Worm (Caenorhabditis elegans) whole organism, young adult: ENCODE results near the gene nsy-4.

Experiments
- aptf-2 ChIP-seq: fragments of 200-800 bp; sonication (Bioruptor generic); conservative IDR thresholded peaks from 2 replicates; pipeline ENCODE4 v1.3.6; 2022; ENCODE audit warnings: missing genetic modification reagents, missing genetic modification characterization, missing compliant biosample characterization
- lsl-1 ChIP-seq: fragments of 200-800 bp; sonication (Bioruptor generic); optimal IDR thresholded peaks from 2 replicates; lab custom pipeline; 2018; ENCODE audit warnings: mild to moderate bottlenecking, missing genetic modification characterization, moderate library complexity, missing compliant biosample characterization
- madf-8 ChIP-seq: fragments of 200-800 bp; sonication (Bioruptor generic); conservative IDR thresholded peaks from 2 replicates; pipeline ENCODE4 v1.3.6; 2022; ENCODE audit warnings: missing genetic modification reagents, missing genetic modification characterization, missing compliant biosample characterization
- tlf-1 ChIP-seq: fragments of 200-800 bp; sonication (Bioruptor generic); optimal IDR thresholded peaks from 2 replicates; lab custom pipeline; 2018; ENCODE audit warnings: mild to moderate bottlenecking, missing genetic modification characterization, missing compliant biosample characterization

DNA sequence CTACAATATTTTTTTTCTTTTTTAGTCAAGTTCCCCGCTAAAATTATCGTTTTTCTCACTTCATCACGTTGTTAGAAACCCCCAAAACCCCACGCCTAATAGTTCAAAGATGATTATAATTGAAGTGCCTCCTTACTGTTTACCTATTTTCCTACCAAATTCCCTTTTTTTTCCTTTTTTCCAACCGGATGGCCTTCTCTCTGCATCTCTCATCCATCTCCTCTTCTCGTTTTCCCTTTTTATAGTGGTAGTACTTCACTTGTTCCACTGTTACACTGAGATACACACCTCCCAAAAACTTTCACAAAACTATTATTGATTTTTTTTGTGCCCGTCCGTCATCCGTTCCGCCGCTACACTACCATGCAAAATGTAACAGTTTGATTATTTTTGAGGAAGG, at the start of gene nsy-4:
- TF ChIP-seq tlf-1: no peak
- TF ChIP-seq lsl-1: no peak
- no peak for TF ChIP-seq madf-8 (GFP tag; lab: Robert Waterston, UW)
- no peak for TF ChIP-seq aptf-2 (GFP tag; lab: Robert Waterston, UW)
